Worm (Caenorhabditis elegans) whole organism, L1 larva: ENCODE results near the gene F46G10.4.

ENCODE experiments used
- C04F5.9 ChIP-seq: sonication (generic microtip); optimal IDR thresholded peaks from 2 replicates; lab custom pipeline; 2016; ENCODE audit warnings: missing genetic modification characterization, missing compliant biosample characterization
- C16A3.4 ChIP-seq: fragments of 150-350 bp; optimal IDR thresholded peaks from 2 replicates; lab custom pipeline; 2014; ENCODE audit warnings: missing biosample characterization, missing genetic modification characterization
- Y116A8C.19 ChIP-seq: sonication (generic microtip); optimal IDR thresholded peaks from 2 replicates; lab custom pipeline; 2016; ENCODE audit warnings: missing compliant biosample characterization, missing genetic modification characterization, borderline replicate concordance
- aha-1 ChIP-seq: fragments of 150-350 bp; optimal IDR thresholded peaks from 2 replicates; lab custom pipeline; 2014; ENCODE audit warnings: missing biosample characterization, missing genetic modification characterization
- aly-2 ChIP-seq: fragments of 150-350 bp; optimal IDR thresholded peaks from 2 replicates; lab custom pipeline; 2014; ENCODE audit warnings: missing biosample characterization, missing genetic modification characterization
- ceh-8 ChIP-seq: fragments of 200-800 bp; sonication (Bioruptor generic); optimal IDR thresholded peaks from 2 replicates; lab custom pipeline; 2018; ENCODE audit warnings: mild to moderate bottlenecking, missing genetic modification characterization, moderate library complexity, missing compliant biosample characterization
- ceh-82 ChIP-seq, 3 experiments: fragments of 150-350 bp in 1 of 3; sonication (generic microtip) in 2 of 3; optimal IDR thresholded peaks; 2 replicates each; lab custom pipeline; 2014 to 2017; ENCODE audit warnings: missing biosample characterization in 3 of 3, missing genetic modification characterization in 3 of 3
- ceh-88 ChIP-seq: fragments of 200-800 bp; sonication (Bioruptor generic); IDR thresholded peaks from 2 replicates; pipeline ENCODE4 v1.3.6; 2022; ENCODE audit warnings: missing genetic modification characterization, missing compliant biosample characterization
- ceh-90 ChIP-seq: sonication (generic microtip); optimal IDR thresholded peaks from 2 replicates; lab custom pipeline; 2016; ENCODE audit warnings: missing genetic modification characterization, missing compliant biosample characterization
- ces-1 ChIP-seq: fragments of 150-350 bp; optimal IDR thresholded peaks from 2 replicates; lab custom pipeline; 2014; ENCODE audit warnings: missing biosample characterization, missing genetic modification reagents, missing genetic modification characterization
- dpl-1 ChIP-seq, 3 experiments: fragments of 150-350 bp in 2 of 3; sonication (generic microtip) in 1 of 3; optimal IDR thresholded peaks; 2 replicates each; lab custom pipeline; 2014 to 2017; ENCODE audit warnings: missing biosample characterization in 3 of 3, missing genetic modification characterization in 3 of 3, missing genetic modification reagents in 3 of 3
- dsc-1 ChIP-seq: sonication (generic microtip); optimal IDR thresholded peaks from 2 replicates; lab custom pipeline; 2016; ENCODE audit warnings: mild to moderate bottlenecking, missing genetic modification characterization, missing compliant biosample characterization
- elt-2 ChIP-seq: sonication (generic microtip); optimal IDR thresholded peaks from 2 replicates; lab custom pipeline; 2016; ENCODE audit warnings: missing genetic modification characterization, mild to moderate bottlenecking, inconsistent platforms, missing compliant biosample characterization, missing genetic modification reagents
- ets-5 ChIP-seq: fragments of 200-800 bp; sonication (Bioruptor generic); IDR thresholded peaks from 2 replicates; pipeline ENCODE4 v1.3.6; 2022; ENCODE audit warnings: missing genetic modification characterization, missing compliant biosample characterization
- grh-1 ChIP-seq: fragments of 200-800 bp; sonication (Bioruptor generic); IDR thresholded peaks from 2 replicates; pipeline ENCODE4 v1.3.6; 2022; ENCODE audit warnings: missing genetic modification reagents, missing genetic modification characterization, missing compliant biosample characterization
- hlh-4 ChIP-seq: sonication (generic microtip); optimal IDR thresholded peaks from 2 replicates; lab custom pipeline; 2016; ENCODE audit warnings: mild to moderate bottlenecking, missing genetic modification characterization, missing compliant biosample characterization
- isw-1 ChIP-seq: fragments of 200-800 bp; sonication (Bioruptor generic); IDR thresholded peaks from 2 replicates; pipeline ENCODE4 v1.3.6; 2022; ENCODE audit warnings: missing genetic modification characterization, missing compliant biosample characterization
- jun-1 ChIP-seq: fragments of 150-350 bp; optimal IDR thresholded peaks from 2 replicates; lab custom pipeline; 2014; ENCODE audit warnings: missing biosample characterization, missing genetic modification reagents, missing genetic modification characterization
- lin-15B ChIP-seq: fragments of 150-350 bp; sonication (generic microtip); optimal IDR thresholded peaks from 3 replicates; lab custom pipeline; 2014; ENCODE audit warnings: missing biosample characterization, missing genetic modification characterization
- lin-35 ChIP-seq, 2 experiments: fragments of 150-350 bp; optimal IDR thresholded peaks; 2 replicates each; lab custom pipeline; 2014; ENCODE audit warnings: missing biosample characterization in 2 of 2, missing genetic modification characterization in 2 of 2, missing genetic modification reagents in 2 of 2
- lin-39 ChIP-seq: fragments of 150-350 bp; optimal IDR thresholded peaks from 2 replicates; lab custom pipeline; 2014; ENCODE audit warnings: missing biosample characterization, missing genetic modification reagents, missing genetic modification characterization
- lir-3 ChIP-seq: sonication (generic microtip); optimal IDR thresholded peaks from 2 replicates; lab custom pipeline; 2016; ENCODE audit warnings: mild to moderate bottlenecking, missing genetic modification characterization, moderate library complexity, missing compliant biosample characterization; ENCODE audit not compliant: poor library complexity
- lsy-2 ChIP-seq, 2 experiments: fragments of 150-350 bp; optimal IDR thresholded peaks; 2 replicates each; lab custom pipeline; 2014; ENCODE audit warnings: missing biosample characterization in 2 of 2, missing genetic modification characterization in 2 of 2
- mdl-1 ChIP-seq, 2 experiments: fragments of 150-350 bp; optimal IDR thresholded peaks; 2 replicates each; lab custom pipeline; 2014 to 2017; ENCODE audit warnings: missing biosample characterization in 2 of 2, missing genetic modification characterization in 2 of 2, inconsistent platforms in 1 of 2
- mep-1 ChIP-seq: fragments of 150-350 bp; optimal IDR thresholded peaks from 2 replicates; lab custom pipeline; 2014; ENCODE audit warnings: missing biosample characterization, missing genetic modification characterization
- nhr-11 ChIP-seq: fragments of 150-350 bp; optimal IDR thresholded peaks from 2 replicates; lab custom pipeline; 2014; ENCODE audit warnings: missing biosample characterization, missing genetic modification characterization
- nhr-237 ChIP-seq: fragments of 150-350 bp; optimal IDR thresholded peaks from 2 replicates; lab custom pipeline; 2014; ENCODE audit warnings: missing biosample characterization, missing genetic modification characterization
- nhr-47 ChIP-seq: sonication (generic microtip); optimal IDR thresholded peaks from 2 replicates; lab custom pipeline; 2016; ENCODE audit warnings: mild to moderate bottlenecking, missing genetic modification characterization, moderate library complexity, missing compliant biosample characterization
- nhr-77 ChIP-seq: fragments of 150-350 bp; optimal IDR thresholded peaks from 2 replicates; lab custom pipeline; 2014; ENCODE audit warnings: missing biosample characterization, missing genetic modification characterization
- nhr-84 ChIP-seq: sonication (generic microtip); optimal IDR thresholded peaks from 2 replicates; lab custom pipeline; 2017; ENCODE audit warnings: missing biosample characterization, missing genetic modification characterization
- pag-3 ChIP-seq: sonication (generic microtip); optimal IDR thresholded peaks from 2 replicates; lab custom pipeline; 2017; ENCODE audit warnings: missing genetic modification characterization, mild to moderate bottlenecking, missing compliant biosample characterization, antibody characterized with exemption, borderline replicate concordance; ENCODE audit not compliant: insufficient read depth
- pax-3 ChIP-seq: fragments of 200-800 bp; sonication (Bioruptor generic); optimal IDR thresholded peaks from 2 replicates; lab custom pipeline; 2018; ENCODE audit warnings: mild to moderate bottlenecking, missing genetic modification characterization, moderate library complexity, missing compliant biosample characterization
- pqm-1 ChIP-seq: sonication (generic microtip); optimal IDR thresholded peaks from 3 replicates; lab custom pipeline; 2017; ENCODE audit warnings: missing biosample characterization, missing genetic modification characterization
- rnt-1 ChIP-seq: sonication (generic microtip); optimal IDR thresholded peaks from 2 replicates; lab custom pipeline; 2016; ENCODE audit warnings: mild to moderate bottlenecking, missing genetic modification characterization, moderate library complexity, missing compliant biosample characterization
- skn-1 ChIP-seq: fragments of 150-350 bp; optimal IDR thresholded peaks from 2 replicates; lab custom pipeline; 2014; ENCODE audit warnings: missing biosample characterization, missing genetic modification characterization
- sox-4 ChIP-seq: sonication (generic microtip); optimal IDR thresholded peaks from 2 replicates; lab custom pipeline; 2016; ENCODE audit warnings: missing genetic modification characterization, missing compliant biosample characterization
- sptf-1 ChIP-seq: fragments of 150-350 bp; optimal IDR thresholded peaks from 2 replicates; lab custom pipeline; 2014; ENCODE audit warnings: missing biosample characterization, missing genetic modification characterization
- unc-30 ChIP-seq: sonication (generic microtip); optimal IDR thresholded peaks from 2 replicates; lab custom pipeline; 2017; ENCODE audit warnings: missing biosample characterization, missing genetic modification characterization
- vab-15 ChIP-seq: sonication (generic microtip); optimal IDR thresholded peaks from 2 replicates; lab custom pipeline; 2017; ENCODE audit warnings: missing genotype, mild to moderate bottlenecking, missing genetic modification characterization, missing compliant biosample characterization
- zip-4 ChIP-seq: fragments of 200-800 bp; sonication (Bioruptor generic); optimal IDR thresholded peaks from 2 replicates; lab custom pipeline; 2018; ENCODE audit warnings: mild to moderate bottlenecking, missing genetic modification characterization, moderate library complexity, missing compliant biosample characterization
- ztf-11 ChIP-seq, 2 experiments: sonication (generic microtip); optimal IDR thresholded peaks; 2 replicates each; lab custom pipeline; 2016 to 2017; ENCODE audit warnings: missing genetic modification characterization in 2 of 2, missing biosample characterization in 1 of 2, missing compliant biosample characterization in 1 of 2
- ztf-4 ChIP-seq: fragments of 150-350 bp; optimal IDR thresholded peaks from 2 replicates; lab custom pipeline; 2014; ENCODE audit warnings: missing biosample characterization, missing genetic modification characterization

F46G10.4 gene

ce11 chrX:13333835-13334234 is at the start of gene F46G10.4:
F46G10.4 (plus strand) TSS chrX:13334046.
- TF ChIP-seq mep-1 (tag; lab: Kevin White, UChicago) = no peak
- TF ChIP-seq pax-3 (tag; lab: Kevin White, UChicago) = no peak
- no peak for TF ChIP-seq sptf-1
- TF ChIP-seq ztf-4 (tag; lab: Kevin White, UChicago) = no peak
- TF ChIP-seq nhr-77 (tag; lab: Kevin White, UChicago) = no peak
- TF ChIP-seq pag-3 (tag; lab: Kevin White, UChicago) = no peak
- TF ChIP-seq elt-2 (tag; lab: Kevin White, UChicago) = peak; percentile 23
- TF ChIP-seq ets-5 (GFP tag; lab: Robert Waterston, UW) = no peak

- TF ChIP-seq isw-1 = no peak
Measured at ce11 chrX:13284091-13284490, 49.8 kb upstream of the F46G10.4 start, which contains the start of gene cyp-14A4. cyp-14A4 (minus strand) TSS chrX:13284197.

ce11 chrX:13284618-13285017 is 49.2 kb upstream of the F46G10.4 start:
- TF ChIP-seq sox-4 (tag; lab: Kevin White, UChicago) (no peak), vab-15 (tag; lab: Kevin White, UChicago) (no peak), dsc-1 (tag; lab: Kevin White, UChicago) (no peak), nhr-47 (tag; lab: Kevin White, UChicago) (no peak), dpl-1 (GFP tag; optimal IDR thresholded peaks at IDR 0.05; lab: Kevin White, UChicago) (no peak), lin-35 (GFP tag; optimal IDR thresholded peaks at IDR 0.05; lab: Kevin White, UChicago) (no peak), isw-1 (no peak), lir-3 (tag; lab: Kevin White, UChicago) (no peak), ztf-11 (tag; optimal IDR thresholded peaks at IDR 0.05; lab: Kevin White, UChicago) (no peak), lin-15B (tag; lab: Kevin White, UChicago) (no peak), ceh-82 (tag; optimal IDR thresholded peaks at IDR 0.05; lab: Kevin White, UChicago) (no peak), jun-1 (tag; lab: Kevin White, UChicago) (no peak), pqm-1 (tag; lab: Kevin White, UChicago) (no peak)

DNA sequence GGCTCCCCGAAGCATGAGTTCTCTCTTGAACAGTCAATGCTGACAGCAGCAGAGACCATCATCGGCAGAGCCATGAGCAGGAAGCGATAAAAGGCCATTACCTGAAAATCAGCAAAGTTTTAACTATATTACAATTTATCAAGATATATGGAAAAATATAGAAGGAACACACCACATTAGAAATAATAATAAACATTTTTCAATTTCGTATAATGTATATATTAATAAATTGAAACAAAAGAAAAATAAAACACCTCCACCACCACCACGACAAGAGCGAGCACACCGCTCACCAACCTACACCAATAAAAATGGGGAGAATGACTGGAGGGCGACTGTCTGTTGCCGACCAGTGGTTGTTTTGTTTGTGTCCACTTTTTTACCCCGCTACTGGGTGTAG is 47.3 kb upstream of the F46G10.4 start, which contains the start of gene R04D3.2:
Gene R04D3.2, minus strand, starts transcription at position 101 of the 400 bp plus-strand sequence.
- no peak for TF ChIP-seq lsy-2 (tag; optimal IDR thresholded peaks at IDR 0.05; lab: Kevin White, UChicago)
- no peak for TF ChIP-seq rnt-1 (tag; lab: Kevin White, UChicago)
- no peak for TF ChIP-seq hlh-4
- no peak for TF ChIP-seq mdl-1 (tag; optimal IDR thresholded peaks at IDR 0.05; lab: Kevin White, UChicago)
- TF ChIP-seq ces-1 = no peak
- TF ChIP-seq ceh-8 (GFP tag; lab: Kevin White, UChicago) = no peak
- no peak for TF ChIP-seq lin-39 (tag; lab: Kevin White, UChicago)
- no peak for TF ChIP-seq zip-4 (GFP tag; lab: Kevin White, UChicago)
- TF ChIP-seq unc-30 (tag; lab: Kevin White, UChicago) = no peak
- no peak for TF ChIP-seq nhr-84 (tag; lab: Kevin White, UChicago)
- no peak for TF ChIP-seq dsc-1 (tag; lab: Kevin White, UChicago)
- TF ChIP-seq grh-1 (GFP tag; lab: Robert Waterston, UW) = no peak
- TF ChIP-seq elt-2 (tag; lab: Kevin White, UChicago) = no peak
- no peak for TF ChIP-seq skn-1
- no peak for TF ChIP-seq ets-5 (GFP tag; lab: Robert Waterston, UW)
- TF ChIP-seq nhr-237 (tag; lab: Kevin White, UChicago) = no peak

ce11 chrX:13288715-13289114 is 45.1 kb upstream of the F46G10.4 start, which contains the start of gene R04D3.4:
R04D3.4 (minus strand) TSS chrX:13288815.
- TF ChIP-seq ceh-90 = no peak
- no peak for TF ChIP-seq nhr-77 (tag; lab: Kevin White, UChicago)
- no peak for TF ChIP-seq vab-15 (tag; lab: Kevin White, UChicago)
- no peak for TF ChIP-seq sox-4 (tag; lab: Kevin White, UChicago)
- TF ChIP-seq mep-1 (tag; lab: Kevin White, UChicago) = no peak
- TF ChIP-seq jun-1 (tag; lab: Kevin White, UChicago) = no peak
- no peak for TF ChIP-seq C16A3.4 (tag; lab: Kevin White, UChicago)
- no peak for TF ChIP-seq lsy-2 (tag; optimal IDR thresholded peaks at IDR 0.05; lab: Kevin White, UChicago)
- TF ChIP-seq pax-3 (tag; lab: Kevin White, UChicago) = no peak
- no peak for TF ChIP-seq nhr-11 (tag; lab: Kevin White, UChicago)
- TF ChIP-seq ceh-88 = no peak
- no peak for TF ChIP-seq aly-2 (tag; lab: Kevin White, UChicago)
- TF ChIP-seq C04F5.9 (tag; lab: Kevin White, UChicago) = no peak
- no peak for TF ChIP-seq aha-1 (tag; lab: Kevin White, UChicago)
- no peak for TF ChIP-seq ceh-8 (GFP tag; lab: Kevin White, UChicago)
- TF ChIP-seq Y116A8C.19 (tag; lab: Kevin White, UChicago) = no peak
- TF ChIP-seq pag-3 (tag; lab: Kevin White, UChicago) = no peak
- TF ChIP-seq lin-39 (tag; lab: Kevin White, UChicago) = no peak
- TF ChIP-seq sptf-1 = no peak
- TF ChIP-seq, all 84 proteins: peak for 0
